Fruit fly (Drosophila melanogaster): ENCODE data around the gene CG11710.
A peak's percentile ranks its signal among the peaks of the same experiment; 100 is the strongest.

The CG11710 gene

dm6 chrX:20394066-20394913, 35.2 kb downstream of the CG11710 start, which contains the start of gene HERC2 (continued):
- TF ChIP-seq CG1621 (tag; optimal IDR thresholded peaks at IDR 0.05) (no peak), CG6808 (GFP tag; optimal IDR thresholded peaks at IDR 0.05) (no peak), cyc (GFP tag; optimal IDR thresholded peaks at IDR 0.05) (peak; percentile 71), dsx (GFP tag; optimal IDR thresholded peaks at IDR 0.05; ENCODE audit: poor library complexity, severe bottlenecking) (no peak), Gug (GFP tag; IDR thresholded peaks at IDR 0.05) (peak; percentile 37; the same call in 1 of the 2 replicates), Ets96B (tag; optimal IDR thresholded peaks at IDR 0.05) (peak; percentile 33), salr (GFP tag; optimal IDR thresholded peaks at IDR 0.05) (no peak), acj6 (GFP tag; optimal IDR thresholded peaks at IDR 0.05) (no peak), Sox102F (GFP tag; optimal IDR thresholded peaks at IDR 0.05) (peak; percentile 40)

dm6 chrX:20393580-20393979, 35.9 kb downstream of the CG11710 start, which contains the start of gene Syx16:
Gene Syx16, minus strand, starts transcription at chrX:20393751.
- no peak for TF ChIP-seq Eip78C (GFP tag)
- TF ChIP-seq achi (GFP tag; optimal IDR thresholded peaks at IDR 0.05), result peak; percentile 29

dm6 chrX:20391230-20391629, 38.2 kb downstream of the CG11710 start:
- TF ChIP-seq dsx (GFP tag; optimal IDR thresholded peaks at IDR 0.05; ENCODE audit: poor library complexity, severe bottlenecking) (peak; percentile 24), Sox14 (GFP tag; optimal IDR thresholded peaks at IDR 0.05) (peak; percentile 71), Eip78C (GFP tag) (peak; percentile 27), salr (GFP tag; optimal IDR thresholded peaks at IDR 0.05) (no peak), cyc (GFP tag; optimal IDR thresholded peaks at IDR 0.05) (no peak), CG31627 (GFP tag; optimal IDR thresholded peaks at IDR 0.05) (no peak), CG8319 (GFP tag; optimal IDR thresholded peaks at IDR 0.05) (no peak), CG6808 (GFP tag; optimal IDR thresholded peaks at IDR 0.05) (no peak), achi (GFP tag; optimal IDR thresholded peaks at IDR 0.05) (no peak), OdsH (GFP tag; optimal IDR thresholded peaks at IDR 0.05) (no peak), CG8119 (GFP tag; IDR thresholded peaks at IDR 0.05) (no peak), CG34406 (GFP tag; optimal IDR thresholded peaks at IDR 0.05) (no peak), Hr38 (GFP tag; optimal IDR thresholded peaks at IDR 0.05) (no peak)

dm6 chrX:20390706-20391105, 38.8 kb downstream of the CG11710 start, which contains the start of gene jb:
Gene jb, minus strand, starts transcription at chrX:20390806.
- TF ChIP-seq svp (GFP tag) (no peak), dac (GFP tag; optimal IDR thresholded peaks at IDR 0.05) (no peak), topi (GFP tag; optimal IDR thresholded peaks at IDR 0.05) (no peak), CG8119 (GFP tag; IDR thresholded peaks at IDR 0.05) (no peak), acj6 (GFP tag; optimal IDR thresholded peaks at IDR 0.05) (no peak), cyc (GFP tag; optimal IDR thresholded peaks at IDR 0.05) (no peak), Smox (GFP tag; optimal IDR thresholded peaks at IDR 0.05) (no peak)

- no peak for TF ChIP-seq Ets96B (tag; optimal IDR thresholded peaks at IDR 0.05)
- no peak for TF ChIP-seq Sox102F (GFP tag; optimal IDR thresholded peaks at IDR 0.05)
- no peak for TF ChIP-seq Sox14 (GFP tag; optimal IDR thresholded peaks at IDR 0.05)
- no peak for TF ChIP-seq CG15336 (GFP tag; IDR thresholded peaks at IDR 0.05)
- TF ChIP-seq CG3919 (GFP tag; optimal IDR thresholded peaks at IDR 0.05), result no peak
- TF ChIP-seq CG32006 (GFP tag; optimal IDR thresholded peaks at IDR 0.05), result no peak
- no peak for TF ChIP-seq CG8119 (GFP tag; IDR thresholded peaks at IDR 0.05)
- no peak for TF ChIP-seq Lpt (GFP tag; optimal IDR thresholded peaks at IDR 0.05)
- TF ChIP-seq CG34406 (GFP tag; optimal IDR thresholded peaks at IDR 0.05), result no peak
- TF ChIP-seq CG8319 (GFP tag; optimal IDR thresholded peaks at IDR 0.05), result no peak
- no peak for TF ChIP-seq CG6276 (GFP tag; optimal IDR thresholded peaks at IDR 0.05)
- no peak for TF ChIP-seq CG8632 (GFP tag; optimal IDR thresholded peaks at IDR 0.05)
- no peak for TF ChIP-seq CG11902 (GFP tag; optimal IDR thresholded peaks at IDR 0.05)
- TF ChIP-seq spab (GFP tag; optimal IDR thresholded peaks at IDR 0.05), result no peak
Observed at dm6 chrX:20389633-20390032, 39.8 kb downstream of the CG11710 start.
